Worm (Caenorhabditis elegans) whole organism, L4/young adult: ENCODE measurements around the gene clec-85.
"Not testable (repeated sequence)": the region's sequence is repeated elsewhere in the genome, so short reads cannot be mapped to it uniquely, and the experiment has no call there.

Experiments used
- W03F9.2 ChIP-seq: fragments of 150-350 bp; optimal IDR thresholded peaks from 2 replicates; lab custom pipeline; 2014; ENCODE audit warnings: missing biosample characterization, missing genetic modification characterization
- dao-5 ChIP-seq: sonication (generic microtip); optimal IDR thresholded peaks from 2 replicates; lab custom pipeline; 2016; ENCODE audit warnings: missing genotype, missing genetic modification characterization, moderate library complexity, missing compliant biosample characterization
- him-1 ChIP-seq: sonication (generic microtip); optimal IDR thresholded peaks from 2 replicates; lab custom pipeline; 2016; ENCODE audit warnings: missing genotype, missing genetic modification reagents, missing genetic modification characterization, missing compliant biosample characterization

Gene clec-85

DNA sequence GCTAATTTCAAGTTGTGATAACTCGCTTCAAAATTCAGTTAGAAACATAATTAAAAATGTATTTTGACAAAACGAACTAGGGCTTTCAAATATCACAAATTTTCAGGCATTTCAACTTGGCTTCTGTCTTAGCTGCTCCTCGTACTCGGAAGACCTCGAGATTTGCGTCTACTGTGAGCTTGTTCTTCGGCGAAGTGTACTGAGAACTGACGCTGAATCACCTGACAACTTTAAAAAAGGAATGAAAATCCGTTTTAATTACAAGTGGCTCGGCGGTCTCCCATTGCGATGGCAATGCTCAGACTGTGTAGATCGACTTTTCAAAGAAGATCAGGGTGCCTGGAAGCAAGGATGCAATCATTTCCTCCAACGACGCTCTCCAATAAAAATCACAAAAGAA, at the start of gene clec-85:
Gene clec-85, plus strand, starts transcription at position 301 of the 400 bp plus-strand sequence.
- TF ChIP-seq dao-5 (no peak), W03F9.2 (tag; lab: Kevin White, UChicago) (no peak), him-1 (tag; lab: Kevin White, UChicago) (no peak)

DNA sequence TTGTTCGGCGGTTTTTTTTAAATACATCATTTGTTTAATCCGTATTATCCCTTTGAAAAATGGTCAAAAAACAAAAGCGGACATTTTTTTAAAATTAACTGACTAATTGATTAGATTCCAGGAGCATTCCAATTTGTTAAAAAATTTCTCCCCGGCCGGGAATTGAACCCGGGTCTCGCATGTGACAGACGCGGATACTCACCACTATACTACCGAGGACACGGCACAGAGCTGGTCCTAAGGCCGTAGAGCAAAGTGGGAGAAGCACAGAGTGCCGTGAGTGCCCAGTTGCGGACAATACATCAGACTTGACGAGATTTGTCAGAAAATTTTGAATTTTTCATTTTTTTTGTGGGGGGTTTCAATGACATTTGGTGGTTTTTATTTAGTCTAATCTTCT, 49.7 kb upstream of the clec-85 start:
- TF ChIP-seq dao-5 (no peak), W03F9.2 (tag; lab: Kevin White, UChicago) (peak; percentile 30), him-1 (tag; lab: Kevin White, UChicago) (no peak)

DNA sequence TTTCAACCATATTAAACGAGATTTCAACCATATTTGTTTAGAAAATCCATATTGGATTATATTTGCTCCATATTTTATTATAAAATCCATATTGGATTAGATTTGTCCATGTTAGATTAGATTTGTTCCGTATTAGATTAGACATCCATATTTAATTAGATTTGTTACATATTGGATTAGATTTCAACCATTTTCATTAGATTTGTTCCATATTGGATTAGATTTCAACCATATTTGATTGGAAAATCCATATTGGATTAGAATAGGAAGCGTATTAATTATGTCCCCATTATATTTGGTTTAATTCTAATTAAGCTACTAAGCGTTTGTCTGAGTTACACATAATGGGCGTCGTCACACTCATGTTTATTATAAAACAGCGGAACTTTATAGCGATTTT, 49.1 kb upstream of the clec-85 start, which contains the start of gene Y54G2A.44:
Gene Y54G2A.44, plus strand, starts transcription at position 301 of the 400 bp plus-strand sequence.
- TF ChIP-seq dao-5; W03F9.2 (tag; lab: Kevin White, UChicago); him-1 (tag; lab: Kevin White, UChicago): not testable (repeated sequence)

DNA sequence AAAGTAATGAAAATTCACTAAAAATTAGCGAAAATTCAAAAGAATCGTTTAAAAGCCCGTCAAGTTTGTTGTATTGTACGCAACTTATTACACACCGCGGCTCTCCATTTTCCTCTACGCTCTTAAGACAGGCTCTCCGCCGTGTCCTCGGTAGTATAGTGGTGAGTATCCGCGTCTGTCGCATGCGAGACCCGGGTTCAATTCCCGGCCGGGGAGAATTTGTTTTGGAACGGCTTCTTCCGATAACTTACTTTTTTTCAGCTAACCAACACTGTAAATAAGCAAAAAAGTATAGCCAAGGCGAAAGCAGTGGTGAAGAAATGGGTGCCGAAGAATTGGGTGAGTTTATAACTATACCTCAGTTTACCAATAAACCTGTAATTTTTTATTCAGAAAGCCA, 48.5 kb upstream of the clec-85 start:
- no peak for TF ChIP-seq dao-5
- TF ChIP-seq him-1 (tag; lab: Kevin White, UChicago) = no peak
- no peak for TF ChIP-seq W03F9.2 (tag; lab: Kevin White, UChicago)

DNA sequence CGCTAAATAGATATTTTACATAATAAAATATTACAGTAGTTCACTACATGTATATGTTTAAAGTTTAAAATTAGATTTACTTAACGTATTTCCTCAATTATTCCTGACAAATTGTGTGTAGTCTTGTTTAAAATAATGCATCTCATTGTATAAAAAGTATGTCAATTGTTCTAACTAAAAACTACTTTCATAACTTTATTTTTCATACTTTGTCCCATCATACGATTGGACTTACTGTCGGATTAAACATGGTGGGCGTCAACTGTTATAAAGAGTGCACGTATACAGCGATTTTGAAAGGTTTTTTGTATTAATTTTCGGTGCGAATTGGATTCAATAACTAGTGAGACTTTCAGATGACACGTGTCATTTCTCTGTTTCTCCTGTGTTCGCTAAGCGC, 47.0 kb upstream of the clec-85 start, which contains the start of gene Y54G2A.32:
Gene Y54G2A.32, plus strand, starts transcription at position 301 of the 400 bp plus-strand sequence.
- TF ChIP-seq him-1 (tag; lab: Kevin White, UChicago) = no peak
- no peak for TF ChIP-seq W03F9.2 (tag; lab: Kevin White, UChicago)
- no peak for TF ChIP-seq dao-5

DNA sequence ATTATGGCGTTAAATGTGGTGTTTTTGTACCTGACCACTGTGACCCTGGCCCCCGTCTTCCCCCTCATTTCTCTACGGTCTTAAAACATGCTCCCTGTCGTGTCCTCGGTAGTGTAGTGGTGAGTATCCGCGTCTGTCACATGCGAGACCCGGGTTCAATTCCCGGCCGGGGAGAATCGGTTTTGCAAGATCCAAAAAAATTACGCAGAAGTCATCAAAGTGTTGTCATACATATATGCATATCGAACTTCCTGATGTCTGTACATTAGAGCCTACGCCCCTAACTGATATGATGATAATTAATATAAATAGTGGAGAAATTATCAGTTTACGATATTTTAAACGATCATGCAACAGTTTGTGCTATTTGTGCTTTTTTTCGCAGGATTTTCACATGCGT, 45.2 kb upstream of the clec-85 start, which contains the start of gene Y54G2A.45:
Gene Y54G2A.45, plus strand, starts transcription at position 333 of the 400 bp plus-strand sequence.
- TF ChIP-seq dao-5 (peak; percentile 65), W03F9.2 (tag; lab: Kevin White, UChicago) (peak; percentile 71), him-1 (tag; lab: Kevin White, UChicago) (peak; percentile 1)

DNA sequence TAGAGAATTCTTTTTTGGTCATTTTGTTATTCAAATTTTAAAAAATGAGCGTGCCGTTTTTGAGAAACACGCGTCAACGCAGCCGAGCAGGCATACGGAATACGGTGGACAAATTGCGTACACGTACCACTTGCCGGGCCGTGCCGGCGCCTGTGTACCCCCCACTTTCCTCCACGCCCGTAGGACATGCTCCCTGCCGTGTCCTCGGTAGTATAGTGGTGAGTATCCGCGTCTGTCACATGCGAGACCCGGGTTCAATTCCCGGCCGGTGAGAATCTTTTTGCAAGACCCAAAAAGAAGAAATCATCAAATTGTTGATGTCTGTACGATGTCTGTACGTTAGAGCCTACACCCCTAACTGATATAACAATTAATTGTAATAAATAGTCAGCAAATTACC, 42.5 kb upstream of the clec-85 start:
- no peak for TF ChIP-seq him-1 (tag; lab: Kevin White, UChicago)
- no peak for TF ChIP-seq dao-5
- TF ChIP-seq W03F9.2 (tag; lab: Kevin White, UChicago) = no peak

DNA sequence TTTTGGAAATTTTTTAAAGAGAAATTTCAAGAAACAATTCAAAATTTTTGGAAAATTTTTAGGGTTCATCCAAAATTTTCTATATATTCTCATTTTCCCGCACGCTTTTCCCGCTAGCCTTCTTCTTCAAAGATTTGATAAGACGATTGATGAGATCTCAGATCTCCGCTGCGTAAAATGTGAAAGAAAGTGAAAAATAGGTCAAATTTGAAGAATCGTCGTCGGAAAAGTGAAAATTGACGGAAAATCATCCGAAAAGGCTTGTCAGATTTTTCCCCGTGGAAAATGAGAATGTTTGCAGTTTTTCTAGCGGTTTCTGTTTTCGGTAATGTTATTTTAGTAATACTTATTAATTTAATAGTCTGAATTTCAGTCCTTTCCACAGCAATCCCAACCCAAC, 41.5 kb upstream of the clec-85 start, which contains the start of gene Y54G2A.76:
Gene Y54G2A.76, plus strand, starts transcription at position 203 of the 400 bp plus-strand sequence.
- TF ChIP-seq him-1 (tag; lab: Kevin White, UChicago) (no peak), dao-5 (no peak), W03F9.2 (tag; lab: Kevin White, UChicago) (no peak)

DNA sequence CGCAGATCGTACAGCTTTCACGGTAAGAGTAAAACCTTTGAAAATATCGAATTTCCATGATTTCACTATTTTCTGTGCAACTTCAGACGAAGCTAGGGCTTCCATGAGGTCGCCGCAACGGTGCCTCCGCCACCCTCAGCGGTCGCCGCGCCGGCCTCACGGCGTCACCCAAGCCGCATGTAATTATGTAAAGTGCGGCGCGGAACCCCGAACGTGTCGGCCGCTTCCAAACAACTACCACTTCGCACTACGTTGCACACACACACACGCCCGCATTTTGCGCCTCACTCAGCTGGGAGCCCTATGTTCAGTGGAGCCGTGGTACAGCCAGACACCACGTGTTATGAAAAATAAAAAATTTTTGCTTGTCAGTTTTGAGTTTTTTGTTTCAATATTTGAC, 33.6 kb upstream of the clec-85 start:
- TF ChIP-seq him-1 (tag; lab: Kevin White, UChicago) (no peak), W03F9.2 (tag; lab: Kevin White, UChicago) (no peak), dao-5 (no peak)

DNA sequence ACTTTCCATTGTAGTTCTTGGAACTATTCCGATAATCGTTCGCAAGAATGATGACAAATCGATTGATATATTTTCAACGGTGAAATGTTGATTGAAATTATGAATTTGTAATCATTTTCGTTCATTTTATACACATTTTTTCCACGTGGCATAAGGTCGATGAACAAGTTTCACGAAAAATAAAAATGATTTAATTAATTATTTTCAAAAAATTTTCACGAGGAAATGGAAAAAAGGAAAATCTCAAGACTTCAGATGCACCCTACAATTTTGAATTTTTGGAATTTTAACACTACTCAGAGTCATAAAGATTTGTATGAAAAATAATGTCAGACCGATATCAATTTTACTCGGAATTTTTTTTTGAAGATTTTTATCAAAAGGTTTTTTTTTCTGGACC, 31.1 kb upstream of the clec-85 start, which contains the start of gene Y54G2A.13:
Gene Y54G2A.13, minus strand, starts transcription at position 101 of the 400 bp plus-strand sequence.
- TF ChIP-seq him-1 (tag; lab: Kevin White, UChicago) (no peak), dao-5 (no peak), W03F9.2 (tag; lab: Kevin White, UChicago) (no peak)

DNA sequence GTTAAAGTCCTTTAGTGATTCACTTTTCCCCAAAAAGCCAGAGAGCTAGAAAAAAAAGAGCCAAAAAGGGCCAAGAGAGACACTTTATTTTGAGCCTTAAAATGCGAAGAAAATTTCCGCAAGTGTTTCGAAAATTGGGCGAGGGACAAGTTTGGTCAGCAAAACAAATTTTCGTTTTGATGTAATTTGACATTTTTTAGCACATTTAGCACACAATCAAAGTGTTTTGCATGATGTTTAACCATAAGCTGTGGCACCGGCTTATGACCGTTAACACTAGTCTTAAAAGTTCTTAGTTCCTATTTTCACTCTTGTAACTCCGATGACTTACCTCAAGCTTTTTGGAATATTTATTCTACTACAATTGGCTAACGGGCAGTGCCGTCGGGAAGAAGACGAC, 30.3 kb upstream of the clec-85 start, which contains the start of gene Y54G2A.37:
Gene Y54G2A.37, plus strand, starts transcription at position 301 of the 400 bp plus-strand sequence.
- TF ChIP-seq him-1 (tag; lab: Kevin White, UChicago) (no peak), dao-5 (no peak), W03F9.2 (tag; lab: Kevin White, UChicago) (no peak)

DNA sequence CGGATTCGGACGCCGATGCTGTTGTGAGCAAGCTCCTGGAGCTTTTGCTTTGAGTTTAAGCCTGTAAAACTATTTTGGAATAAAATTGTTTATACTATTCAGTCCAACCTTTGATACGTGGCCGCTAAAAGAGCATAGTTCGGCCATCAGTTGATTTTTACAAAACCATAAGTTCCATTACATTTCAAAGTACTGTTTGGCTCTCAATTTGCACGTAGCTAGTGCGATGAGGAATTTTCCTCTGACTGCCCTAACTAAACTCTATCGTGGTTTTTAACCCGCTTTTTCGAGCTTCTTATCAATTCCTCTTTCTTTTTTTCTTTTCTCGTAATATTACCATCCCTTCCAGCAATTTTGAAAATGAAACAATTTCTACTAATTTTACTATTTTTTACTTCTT, 27.2 kb upstream of the clec-85 start, which contains the start of gene clec-80:
Gene clec-80, plus strand, starts transcription at position 301 of the 400 bp plus-strand sequence.
- TF ChIP-seq dao-5 (no peak), him-1 (tag; lab: Kevin White, UChicago) (no peak), W03F9.2 (tag; lab: Kevin White, UChicago) (no peak)

DNA sequence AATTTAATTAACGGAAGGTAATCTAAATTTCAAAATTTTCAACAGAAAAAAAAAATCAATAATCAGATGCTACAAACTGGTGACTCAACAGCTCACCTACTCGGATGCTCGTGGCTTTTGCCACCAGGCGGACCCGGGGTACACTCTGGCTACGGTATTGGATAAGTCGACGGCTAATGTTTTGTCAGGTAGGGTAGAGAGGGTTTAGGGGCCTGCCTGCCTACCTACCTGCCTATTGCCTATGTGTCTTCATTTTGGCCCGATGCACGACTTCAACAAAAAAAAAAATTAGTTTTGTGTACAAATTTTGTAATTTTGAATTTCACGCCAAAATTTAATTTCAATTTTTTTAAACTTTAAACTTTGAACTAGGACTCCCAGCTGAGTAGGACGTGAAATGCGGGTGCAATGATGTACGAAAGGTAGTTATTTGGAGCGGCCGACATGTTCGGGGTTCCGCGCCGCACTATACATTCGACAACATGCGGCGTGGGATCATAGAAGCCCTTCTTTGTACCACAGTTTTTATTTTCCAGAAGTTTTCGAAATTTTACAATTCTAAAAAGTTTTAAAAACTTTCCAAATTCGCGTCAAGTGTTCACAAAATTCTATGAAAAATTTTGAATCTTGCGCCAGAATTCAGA, 25.1 kb upstream of the clec-85 start:
- TF ChIP-seq him-1 (tag; lab: Kevin White, UChicago) = no peak
- no peak for TF ChIP-seq dao-5
- no peak for TF ChIP-seq W03F9.2 (tag; lab: Kevin White, UChicago)

DNA sequence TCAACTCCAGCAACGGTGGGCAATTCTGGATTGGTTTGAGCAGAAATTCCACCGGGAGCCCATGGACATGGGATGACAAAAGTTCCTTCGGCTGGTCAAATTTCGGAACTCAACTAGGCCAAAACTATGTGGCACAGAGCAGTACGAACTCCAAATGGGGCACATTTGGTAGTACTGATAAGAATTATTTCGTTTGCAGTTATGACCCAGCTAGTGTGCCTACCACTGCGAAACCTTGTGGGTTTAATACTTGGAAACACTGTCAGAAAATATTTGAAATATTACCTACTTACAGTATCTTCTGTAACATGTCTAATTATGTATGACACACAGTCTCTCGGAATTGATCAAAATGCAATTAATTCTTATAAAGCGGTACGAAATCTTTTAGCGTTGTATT, 24.4 kb upstream of the clec-85 start:
- no peak for TF ChIP-seq dao-5
- TF ChIP-seq him-1 (tag; lab: Kevin White, UChicago) = no peak
- TF ChIP-seq W03F9.2 (tag; lab: Kevin White, UChicago) = no peak
